Worm (Caenorhabditis elegans): ENCODE results near the gene kmo-2.

DNA sequence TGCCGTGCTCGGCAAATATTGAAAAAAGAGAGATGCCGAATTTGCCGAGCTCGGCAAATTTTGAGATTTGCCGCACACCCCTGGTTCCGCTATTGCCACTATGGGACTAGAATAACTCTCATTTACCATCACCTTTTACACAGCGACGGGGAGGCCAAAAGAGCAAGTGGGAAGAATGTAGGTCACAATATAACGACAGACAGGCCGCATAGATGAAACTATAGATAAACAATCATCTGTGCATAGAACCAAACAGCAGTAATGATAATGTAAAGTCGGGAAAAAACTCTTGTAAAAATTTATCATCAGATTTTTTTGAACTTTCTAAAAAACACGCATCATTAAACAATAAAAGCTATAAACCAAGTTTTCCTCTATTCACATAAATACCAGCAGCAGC, at the start of gene kmo-2:
- TF ChIP-seq zfp-2 (tag; optimal IDR thresholded peaks at IDR 0.05), result no peak
- TF ChIP-seq ZK546.5 (tag; optimal IDR thresholded peaks at IDR 0.05), result no peak
- TF ChIP-seq unc-62 (GFP tag; optimal IDR thresholded peaks at IDR 0.05 in 1 of 2), result no peak
- TF ChIP-seq unc-62 (tag; optimal IDR thresholded peaks at IDR 0.05), result no peak
- TF ChIP-seq ama-1 (optimal IDR thresholded peaks at IDR 0.05), result no peak
- no peak for TF ChIP-seq ctbp-1 (GFP tag; IDR thresholded peaks at IDR 0.05)
- TF ChIP-seq egl-43 (GFP tag; IDR thresholded peaks at IDR 0.05), result no peak
- TF ChIP-seq vab-7 (GFP tag; IDR thresholded peaks at IDR 0.05), result no peak
- no peak for TF ChIP-seq ceh-82 (tag; optimal IDR thresholded peaks at IDR 0.05)
- TF ChIP-seq madf-9 (GFP tag; conservative IDR thresholded peaks at IDR 0.05), result no peak
